Worm (Caenorhabditis elegans) whole organism, L4 larva: Measurements from ENCODE around the gene ZK380.2.

ENCODE experiments used
- D1046.2 ChIP-seq: fragments of 200-800 bp; sonication (Bioruptor generic); IDR thresholded peaks from 2 replicates; pipeline ENCODE4 v1.3.6; 2022; ENCODE audit warnings: missing genetic modification characterization, missing compliant biosample characterization
- F10B5.3 ChIP-seq: sonication (generic microtip); optimal IDR thresholded peaks from 2 replicates; lab custom pipeline; 2016; ENCODE audit warnings: mild to moderate bottlenecking, missing genetic modification characterization, missing compliant biosample characterization
- F49E8.2 ChIP-seq: sonication (generic microtip); optimal IDR thresholded peaks from 2 replicates; lab custom pipeline; 2016; ENCODE audit warnings: missing compliant biosample characterization, mild to moderate bottlenecking, missing genetic modification characterization, borderline replicate concordance
- Y105C5A.15 ChIP-seq: fragments of 200-800 bp; sonication (Bioruptor generic); IDR thresholded peaks from 2 replicates; pipeline ENCODE4 v1.3.6; 2022; ENCODE audit warnings: missing genetic modification characterization, missing compliant biosample characterization
- aha-1 ChIP-seq: fragments of 150-350 bp; peaks from one replicate; lab custom pipeline; 2014; ENCODE audit warnings: missing biosample characterization, missing genetic modification characterization
- aly-2 ChIP-seq: sonication (generic microtip); optimal IDR thresholded peaks from 2 replicates; lab custom pipeline; 2018; ENCODE audit warnings: missing biosample characterization, missing genetic modification characterization
- ama-1 ChIP-seq: fragments of 150-350 bp; optimal IDR thresholded peaks from 2 replicates; lab custom pipeline; 2014; ENCODE audit warnings: inconsistent platforms, mixed read lengths
- arid-1 ChIP-seq: fragments of 200-800 bp; sonication (Bioruptor generic); conservative IDR thresholded peaks from 2 replicates; pipeline ENCODE4 v1.3.6; 2022; ENCODE audit warnings: missing genetic modification reagents, missing genetic modification characterization, missing compliant biosample characterization
- ceh-28 ChIP-seq: fragments of 150-350 bp; optimal IDR thresholded peaks from 2 replicates; lab custom pipeline; 2014; ENCODE audit warnings: missing biosample characterization, missing genetic modification reagents, missing genetic modification characterization
- ces-1 ChIP-seq: fragments of 150-350 bp; sonication (generic microtip); optimal IDR thresholded peaks from 4 replicates; lab custom pipeline; 2014; ENCODE audit warnings: missing biosample characterization, missing genetic modification reagents, missing genetic modification characterization
- cey-2 ChIP-seq: sonication (generic microtip); optimal IDR thresholded peaks from 3 replicates; lab custom pipeline; 2017; ENCODE audit warnings: missing genetic modification characterization, mild to moderate bottlenecking, missing compliant biosample characterization, antibody characterized with exemption, borderline replicate concordance; ENCODE audit not compliant: insufficient read depth
- ctbp-1 ChIP-seq: fragments of 200-800 bp; sonication (Bioruptor generic); IDR thresholded peaks from 2 replicates; pipeline ENCODE4 v1.3.6; 2022; ENCODE audit warnings: missing genetic modification reagents, missing genetic modification characterization, missing compliant biosample characterization
- daf-16 ChIP-seq, 3 experiments: sonication (generic microtip); optimal IDR thresholded peaks; 2 replicates each; lab custom pipeline; 2016 to 2017; ENCODE audit warnings: missing genetic modification characterization in 3 of 3, missing genetic modification reagents in 3 of 3, mild to moderate bottlenecking in 2 of 3, missing compliant biosample characterization in 2 of 3, missing biosample characterization in 1 of 3, moderate library complexity in 1 of 3
- daf-8 ChIP-seq: fragments of 200-800 bp; sonication (Bioruptor generic); IDR thresholded peaks from 2 replicates; pipeline ENCODE4 v1.3.6; 2022; ENCODE audit warnings: missing genetic modification characterization, missing compliant biosample characterization
- dmd-9 ChIP-seq: fragments of 200-800 bp; sonication (Bioruptor generic); IDR thresholded peaks from 2 replicates; pipeline ENCODE4 v1.3.6; 2022; ENCODE audit warnings: missing genetic modification reagents, missing genetic modification characterization, missing compliant biosample characterization
- dpl-1 ChIP-seq: fragments of 150-350 bp; optimal IDR thresholded peaks from 2 replicates; lab custom pipeline; 2014; ENCODE audit warnings: missing biosample characterization, missing genetic modification reagents, missing genetic modification characterization
- duxl-1 ChIP-seq: sonication (generic microtip); optimal IDR thresholded peaks from 2 replicates; lab custom pipeline; 2016; ENCODE audit warnings: mild to moderate bottlenecking, missing genetic modification characterization, moderate library complexity, missing compliant biosample characterization; ENCODE audit not compliant: poor library complexity
- egl-27 ChIP-seq: sonication (generic microtip); optimal IDR thresholded peaks from 3 replicates; lab custom pipeline; 2017; ENCODE audit warnings: missing biosample characterization, missing genetic modification reagents, missing genetic modification characterization
- egl-43 ChIP-seq: fragments of 200-800 bp; sonication (Bioruptor generic); IDR thresholded peaks from 2 replicates; pipeline ENCODE4 v1.3.6; 2022; ENCODE audit warnings: missing genetic modification reagents, missing genetic modification characterization, missing compliant biosample characterization
- gei-8 ChIP-seq: fragments of 200-800 bp; sonication (Bioruptor generic); optimal IDR thresholded peaks from 2 replicates; lab custom pipeline; 2018; ENCODE audit warnings: mild to moderate bottlenecking, missing genetic modification characterization, missing compliant biosample characterization
- hif-1 ChIP-seq, 2 experiments: sonication (generic microtip); optimal IDR thresholded peaks; 2 replicates each; lab custom pipeline; 2016 to 2017; ENCODE audit warnings: missing compliant biosample characterization in 2 of 2, missing genetic modification characterization in 2 of 2, missing genetic modification reagents in 2 of 2, missing genotype in 2 of 2, mild to moderate bottlenecking in 1 of 2
- hmg-1.1 ChIP-seq: fragments of 200-800 bp; sonication (Bioruptor generic); IDR thresholded peaks from 2 replicates; pipeline ENCODE4 v1.3.6; 2022; ENCODE audit warnings: missing genetic modification reagents, missing genetic modification characterization, missing compliant biosample characterization
- lim-7 ChIP-seq: fragments of 200-800 bp; sonication (Bioruptor generic); IDR thresholded peaks from 2 replicates; pipeline ENCODE4 v1.3.6; 2022; ENCODE audit warnings: missing genetic modification characterization, missing compliant biosample characterization
- lin-29 ChIP-seq: fragments of 200-800 bp; sonication (Bioruptor generic); IDR thresholded peaks from 2 replicates; pipeline ENCODE4 v1.3.6; 2022; ENCODE audit warnings: missing genetic modification reagents, missing genetic modification characterization, missing compliant biosample characterization
- madf-5 ChIP-seq, 2 experiments: fragments of 200-800 bp; sonication (Bioruptor generic); IDR thresholded peaks; 2 replicates each; pipeline ENCODE4 v1.3.6; 2022; ENCODE audit warnings: missing compliant biosample characterization in 2 of 2, missing genetic modification characterization in 2 of 2
- mes-2 ChIP-seq: sonication (generic microtip); optimal IDR thresholded peaks from 2 replicates; lab custom pipeline; 2016; ENCODE audit warnings: missing genotype, mild to moderate bottlenecking, missing genetic modification characterization, missing compliant biosample characterization; ENCODE audit not compliant: poor library complexity, severe bottlenecking
- mxl-2 ChIP-seq: fragments of 200-800 bp; sonication (Bioruptor generic); conservative IDR thresholded peaks from 2 replicates; pipeline ENCODE4 v1.3.6; 2022; ENCODE audit warnings: missing genetic modification reagents, missing genetic modification characterization, missing compliant biosample characterization
- nhr-28 ChIP-seq: fragments of 150-350 bp; optimal IDR thresholded peaks from 2 replicates; lab custom pipeline; 2014; ENCODE audit warnings: missing biosample characterization, missing genetic modification characterization
- nhr-6 ChIP-seq: fragments of 150-350 bp; optimal IDR thresholded peaks from 2 replicates; lab custom pipeline; 2014; ENCODE audit warnings: missing biosample characterization, missing genetic modification characterization
- nhr-76 ChIP-seq: fragments of 150-350 bp; optimal IDR thresholded peaks from 2 replicates; lab custom pipeline; 2014; ENCODE audit warnings: missing biosample characterization, missing genetic modification characterization
- saeg-2 ChIP-seq: fragments of 200-800 bp; sonication (Bioruptor generic); IDR thresholded peaks from 2 replicates; pipeline ENCODE4 v1.3.6; 2022; ENCODE audit warnings: missing genetic modification reagents, missing genetic modification characterization, missing compliant biosample characterization
- set-16 ChIP-seq: fragments of 200-800 bp; sonication (Bioruptor generic); IDR thresholded peaks from 2 replicates; pipeline ENCODE4 v1.3.6; 2022; ENCODE audit warnings: missing genetic modification reagents, missing genetic modification characterization, missing compliant biosample characterization
- skn-1 ChIP-seq: fragments of 150-350 bp; optimal IDR thresholded peaks from 2 replicates; lab custom pipeline; 2014; ENCODE audit warnings: missing biosample characterization, missing genetic modification characterization
- tag-97 ChIP-seq: fragments of 200-800 bp; sonication (Bioruptor generic); IDR thresholded peaks from 2 replicates; pipeline ENCODE4 v1.3.6; 2022; ENCODE audit warnings: missing genetic modification characterization, missing compliant biosample characterization
- unc-62 ChIP-seq, 3 experiments: fragments of 150-350 bp in 1 of 3; sonication (generic microtip); optimal IDR thresholded peaks in 2 of 3; peaks in 1 of 3; 1 replicate in 1 of 3; 2 replicates in 2 of 3; lab custom pipeline; 2014 to 2017; ENCODE audit warnings: missing biosample characterization in 3 of 3, missing genetic modification characterization in 3 of 3, missing genetic modification reagents in 3 of 3, missing genotype in 1 of 3
- zag-1 ChIP-seq: fragments of 150-350 bp; optimal IDR thresholded peaks from 2 replicates; lab custom pipeline; 2014; ENCODE audit warnings: missing biosample characterization, missing genetic modification characterization
- zfp-2 ChIP-seq: sonication (generic microtip); optimal IDR thresholded peaks from 2 replicates; lab custom pipeline; 2016; ENCODE audit warnings: mild to moderate bottlenecking, missing genetic modification characterization, missing compliant biosample characterization
- ztf-7 ChIP-seq: fragments of 150-350 bp; optimal IDR thresholded peaks from 2 replicates; lab custom pipeline; 2014; ENCODE audit warnings: missing biosample characterization, missing genetic modification characterization

ZK380.2 gene

DNA sequence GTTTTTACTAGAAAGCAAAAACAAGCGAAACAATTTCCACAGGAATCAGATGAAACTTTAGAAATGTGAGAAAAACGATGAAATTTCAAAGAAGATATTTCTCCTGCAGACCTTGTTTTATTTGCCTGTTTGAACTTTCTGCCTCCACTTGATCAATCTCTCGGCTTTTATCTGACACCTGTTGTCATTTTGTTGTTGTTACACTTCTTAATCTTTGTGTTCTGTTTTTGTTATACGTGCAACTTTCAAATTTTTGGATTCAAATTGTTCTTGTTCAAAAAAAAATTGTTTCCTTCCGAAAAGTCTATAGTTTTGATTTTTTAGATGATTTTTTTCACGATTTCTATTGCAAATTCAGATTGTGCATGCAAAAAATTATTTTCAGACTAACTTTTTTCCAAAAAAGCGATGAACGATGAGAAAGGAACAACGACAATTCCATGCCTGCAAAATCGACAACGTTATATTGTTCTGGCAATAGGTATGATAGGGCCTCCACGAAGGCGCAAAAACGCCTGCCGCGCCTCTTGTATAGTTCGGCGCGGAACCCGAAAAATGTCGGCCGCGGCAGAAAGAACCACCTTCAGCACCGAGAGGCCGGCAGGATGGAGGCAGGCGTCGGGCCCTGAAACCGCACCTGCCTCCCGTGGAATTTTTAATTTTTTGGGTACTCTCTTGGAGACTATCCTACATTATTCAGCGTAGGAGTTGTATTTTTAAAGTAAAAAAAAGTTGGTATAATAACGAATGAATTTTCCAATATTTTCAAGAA is 10.4 kb upstream of the ZK380.2 start, which contains the start of gene H11E01.2:
TSS of gene H11E01.2 (plus strand) at position 380 of the 772 bp plus-strand sequence.
- no peak for TF ChIP-seq dpl-1 (GFP tag; lab: Kevin White, UChicago)
- TF ChIP-seq ces-1, result no peak
- TF ChIP-seq daf-16 (GFP tag; optimal IDR thresholded peaks at IDR 0.05; lab: Kevin White, UChicago), result no peak
- TF ChIP-seq daf-16 (tag; optimal IDR thresholded peaks at IDR 0.05; lab: Kevin White, UChicago), result no peak
- peak in 1 of 2 experiments; percentile 4 for TF ChIP-seq unc-62 (GFP tag; optimal IDR thresholded peaks at IDR 0.05 in 1 of 2; lab: Kevin White, UChicago)
- no peak for TF ChIP-seq unc-62 (tag; optimal IDR thresholded peaks at IDR 0.05; lab: Kevin White, UChicago)
- no peak for TF ChIP-seq lin-29 (GFP tag; lab: Robert Waterston, UW)
- TF ChIP-seq nhr-28 (tag; lab: Kevin White, UChicago), result peak; percentile 2
- TF ChIP-seq D1046.2 (GFP tag; lab: Robert Waterston, UW), result no peak
- TF ChIP-seq aly-2 (tag; lab: Kevin White, UChicago), result no peak
- no peak for TF ChIP-seq zfp-2 (tag; lab: Kevin White, UChicago)
- no peak for TF ChIP-seq nhr-6 (tag; lab: Kevin White, UChicago)
- peak; percentile 85 for TF ChIP-seq set-16 (GFP tag; lab: Robert Waterston, UW)
- peak; percentile 95 for TF ChIP-seq aha-1 (tag; lab: Kevin White, UChicago)
- no peak for TF ChIP-seq ama-1
- TF ChIP-seq daf-8 (GFP tag; lab: Robert Waterston, UW), result no peak
- TF ChIP-seq hif-1 (tag; optimal IDR thresholded peaks at IDR 0.05; lab: Kevin White, UChicago), result peak in 1 of 2 experiments; percentile 51
- TF ChIP-seq gei-8 (GFP tag; lab: Kevin White, UChicago), result no peak
- TF ChIP-seq F10B5.3 (tag; lab: Kevin White, UChicago), result no peak
- no peak for TF ChIP-seq saeg-2 (GFP tag; lab: Robert Waterston, UW)
- no peak for TF ChIP-seq madf-5 (GFP tag; IDR thresholded peaks at IDR 0.05; lab: Robert Waterston, UW)
- TF ChIP-seq ceh-28 (tag; lab: Kevin White, UChicago), result no peak
- TF ChIP-seq tag-97, result no peak
- no peak for TF ChIP-seq Y105C5A.15 (GFP tag; lab: Robert Waterston, UW)
- TF ChIP-seq cey-2 (tag; lab: Kevin White, UChicago), result no peak
- no peak for TF ChIP-seq egl-43 (GFP tag; lab: Robert Waterston, UW)
- no peak for TF ChIP-seq nhr-76 (tag; lab: Kevin White, UChicago)
- TF ChIP-seq lim-7 (GFP tag; lab: Robert Waterston, UW), result no peak
- TF ChIP-seq mxl-2 (GFP tag; lab: Robert Waterston, UW), result no peak
- no peak for TF ChIP-seq egl-27
- no peak for TF ChIP-seq ctbp-1 (GFP tag; lab: Robert Waterston, UW)
- no peak for TF ChIP-seq mes-2
- no peak for TF ChIP-seq zag-1 (tag; lab: Kevin White, UChicago)
- TF ChIP-seq skn-1 (tag; lab: Kevin White, UChicago), result no peak

- TF ChIP-seq ztf-7 (tag; lab: Kevin White, UChicago) (no peak), dmd-9 (GFP tag; lab: Robert Waterston, UW) (no peak), unc-62 (GFP tag; optimal IDR thresholded peaks at IDR 0.05 in 1 of 2; lab: Kevin White, UChicago) (peak in 1 of 2 experiments; percentile 76), unc-62 (tag; optimal IDR thresholded peaks at IDR 0.05; lab: Kevin White, UChicago) (no peak), duxl-1 (tag; lab: Kevin White, UChicago) (no peak), F49E8.2 (no peak), arid-1 (no peak), aha-1 (tag; lab: Kevin White, UChicago) (peak; percentile 79), hmg-1.1 (GFP tag; lab: Robert Waterston, UW) (no peak)
Measured at ce11 chrX:1623048-1623447, 8.2 kb upstream of the ZK380.2 start.
